Worm (Caenorhabditis elegans): Measurements from ENCODE around the gene clec-119.

Gene clec-119

DNA sequence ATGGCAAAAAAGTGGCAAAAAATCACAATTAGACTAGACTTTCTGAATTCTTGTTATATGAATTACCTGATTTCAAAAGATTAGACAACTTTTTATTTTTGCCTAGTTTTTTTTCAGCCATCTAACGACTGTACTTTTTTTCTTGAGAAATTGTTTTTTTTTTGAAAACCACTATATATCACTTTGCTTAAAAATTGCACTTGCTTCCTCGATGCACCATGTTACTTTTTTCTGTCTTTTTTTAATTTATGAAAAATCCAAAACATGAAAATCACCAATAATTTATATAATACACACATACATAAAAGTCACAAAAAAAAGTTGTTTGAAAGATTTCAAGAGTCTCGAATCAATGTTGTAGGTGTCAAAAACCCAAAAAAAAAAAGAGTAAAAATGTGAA is 22.8 kb upstream of the clec-119 start (continued):
- TF ChIP-seq nhr-25 (tag; optimal IDR thresholded peaks at IDR 0.05; ENCODE audit: borderline replicate concordance, insufficient read depth) = no peak
- TF ChIP-seq T26A8.4 (GFP tag; IDR thresholded peaks at IDR 0.05) = 0 out of 2 replicates have a peak, but pooled peaks have one; percentile 22
- TF ChIP-seq jun-1 (tag; optimal IDR thresholded peaks at IDR 0.05) = no peak
- TF ChIP-seq saeg-2 (GFP tag; IDR thresholded peaks at IDR 0.05) = no peak
- no peak for TF ChIP-seq daf-19 (GFP tag; conservative IDR thresholded peaks at IDR 0.05)
- no peak for TF ChIP-seq madf-9 (GFP tag; conservative IDR thresholded peaks at IDR 0.05)
- no peak for TF ChIP-seq zag-1 (tag; optimal IDR thresholded peaks at IDR 0.05)
- TF ChIP-seq ceh-62 (tag; optimal IDR thresholded peaks at IDR 0.05) = no peak
- no peak for TF ChIP-seq snpc-1.2 (GFP tag; IDR thresholded peaks at IDR 0.05)
- TF ChIP-seq ztf-7 (tag; optimal IDR thresholded peaks at IDR 0.05) = no peak
- TF ChIP-seq mdl-1 (tag; optimal IDR thresholded peaks at IDR 0.05) = no peak
- TF ChIP-seq zfp-3 (GFP tag; conservative IDR thresholded peaks at IDR 0.05) = no peak
- no peak for TF ChIP-seq lin-38 (GFP tag; IDR thresholded peaks at IDR 0.05)
- no peak for TF ChIP-seq ces-1 (GFP tag; optimal IDR thresholded peaks at IDR 0.05)
- TF ChIP-seq unc-130 (GFP tag; optimal IDR thresholded peaks at IDR 0.05) = no peak
- TF ChIP-seq hif-1 (tag; optimal IDR thresholded peaks at IDR 0.05) = no peak
- TF ChIP-seq daf-12 (tag; optimal IDR thresholded peaks at IDR 0.05) = no peak
- TF ChIP-seq R02D3.7 (tag; optimal IDR thresholded peaks at IDR 0.05) = no peak
- peak; percentile 9 for TF ChIP-seq zip-2 (tag; optimal IDR thresholded peaks at IDR 0.05)
- no peak for TF ChIP-seq nhr-42 (GFP tag; IDR thresholded peaks at IDR 0.05)
- no peak for TF ChIP-seq Y105C5A.15 (GFP tag; IDR thresholded peaks at IDR 0.05)
- no peak for TF ChIP-seq unc-62 (GFP tag; optimal IDR thresholded peaks at IDR 0.05 in 1 of 2)
- no peak for TF ChIP-seq unc-62 (tag; optimal IDR thresholded peaks at IDR 0.05)
- no peak for TF ChIP-seq ZK546.5 (tag; optimal IDR thresholded peaks at IDR 0.05)
- peak; percentile 42 for TF ChIP-seq nhr-102 (tag; optimal IDR thresholded peaks at IDR 0.05)

DNA sequence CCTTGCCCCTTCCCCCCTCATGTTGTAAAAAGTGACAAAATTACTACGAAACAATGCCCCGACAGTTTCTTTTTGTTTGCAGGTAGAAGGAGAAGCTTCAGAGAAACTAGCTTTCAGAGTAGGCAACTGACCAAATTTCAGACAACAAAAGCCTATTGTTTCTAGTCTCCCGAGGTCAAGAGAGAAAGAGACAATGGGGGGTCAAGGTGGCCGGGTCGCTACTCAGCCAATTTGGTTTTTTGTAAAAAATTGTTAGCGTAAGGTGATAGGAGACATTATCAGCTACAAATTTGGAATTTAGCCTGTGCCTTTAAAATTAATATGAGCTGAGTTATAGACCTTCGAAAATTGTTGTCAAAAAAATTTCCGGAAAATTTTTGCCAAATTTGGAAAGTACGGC is 20.8 kb upstream of the clec-119 start:
- TF ChIP-seq mep-1 (tag; optimal IDR thresholded peaks at IDR 0.05) (peak; percentile 6), hlh-11 (tag; optimal IDR thresholded peaks at IDR 0.05) (peak; percentile 5), hmg-1.1 (GFP tag; IDR thresholded peaks at IDR 0.05) (no peak), mes-2 (tag; optimal IDR thresholded peaks at IDR 0.05; ENCODE audit: poor library complexity, severe bottlenecking) (peak; percentile 8)

DNA sequence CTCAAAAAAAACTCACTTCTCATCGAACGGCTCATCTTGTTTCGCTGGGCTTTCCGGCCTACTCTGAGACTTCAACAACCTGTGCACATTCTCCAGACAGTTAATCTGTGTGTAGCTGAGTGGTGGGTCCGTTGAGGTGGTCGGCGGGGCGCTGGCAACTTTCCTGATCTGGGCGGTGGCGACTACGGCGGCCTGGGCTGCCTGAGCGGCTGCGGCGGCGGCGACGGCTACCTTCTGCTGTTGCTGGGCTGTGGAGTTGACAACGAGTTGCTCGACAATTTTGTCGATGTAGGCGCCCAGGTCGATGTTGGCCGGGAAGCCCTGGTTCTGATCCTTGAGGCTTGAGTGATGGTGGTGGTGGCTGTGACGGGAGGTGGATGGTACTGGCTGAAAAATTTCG is 19.7 kb upstream of the clec-119 start:
- TF ChIP-seq set-16 (GFP tag; IDR thresholded peaks at IDR 0.05) (peak; percentile 92), ceh-62 (tag; optimal IDR thresholded peaks at IDR 0.05) (no peak), F10B5.3 (tag; optimal IDR thresholded peaks at IDR 0.05) (no peak), nhr-237 (tag; optimal IDR thresholded peaks at IDR 0.05) (no peak), skn-1 (tag; optimal IDR thresholded peaks at IDR 0.05) (no peak), madf-5 (GFP tag; IDR thresholded peaks at IDR 0.05) (no peak)

DNA sequence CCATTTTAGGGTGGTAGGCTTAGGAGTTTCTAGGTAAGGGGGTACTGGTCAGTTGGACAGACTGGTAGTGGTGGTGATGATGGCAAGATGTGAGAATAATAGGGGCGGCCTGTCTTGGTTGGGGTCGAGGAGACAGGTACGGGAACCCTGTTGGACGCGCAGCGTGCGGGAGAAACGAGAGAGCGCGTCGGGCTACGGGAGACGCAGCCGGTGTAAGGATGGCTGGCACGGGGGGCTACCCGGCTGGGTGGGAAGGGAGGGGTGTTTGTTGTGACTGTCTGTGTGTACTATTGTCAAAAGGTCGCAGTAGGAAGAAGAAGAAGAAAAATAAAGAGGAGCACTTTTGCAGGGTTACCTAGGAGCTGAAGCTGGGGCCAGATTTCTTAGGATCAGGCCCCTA is 19.3 kb upstream of the clec-119 start:
- TF ChIP-seq hlh-30 (tag; optimal IDR thresholded peaks at IDR 0.05; ENCODE audit: insufficient read depth) = peak; percentile 43
- peak; percentile 17 for TF ChIP-seq nhr-28 (tag; optimal IDR thresholded peaks at IDR 0.05)
- peak; percentile 38 for TF ChIP-seq hlh-11 (tag; optimal IDR thresholded peaks at IDR 0.05)
- no peak for TF ChIP-seq lin-29 (GFP tag; IDR thresholded peaks at IDR 0.05)
- peak; percentile 31; the same call in 1 of the 2 replicates for TF ChIP-seq madf-9 (GFP tag; conservative IDR thresholded peaks at IDR 0.05)
- no peak for TF ChIP-seq F26F4.8 (GFP tag; conservative IDR thresholded peaks at IDR 0.05)
- TF ChIP-seq mdl-1 (tag; optimal IDR thresholded peaks at IDR 0.05) = peak in 1 of 2 experiments; percentile 15
- TF ChIP-seq ZK337.2 (GFP tag; IDR thresholded peaks at IDR 0.05) = no peak
- TF ChIP-seq mes-2 (tag; optimal IDR thresholded peaks at IDR 0.05; ENCODE audit: poor library complexity, severe bottlenecking) = peak; percentile 32
- TF ChIP-seq mxl-3 (GFP tag; optimal IDR thresholded peaks at IDR 0.05) = peak; percentile 42
- TF ChIP-seq nhr-6 (tag; optimal IDR thresholded peaks at IDR 0.05) = peak; percentile 33
- no peak for TF ChIP-seq zip-2 (tag; optimal IDR thresholded peaks at IDR 0.05)
- TF ChIP-seq mep-1 (tag; optimal IDR thresholded peaks at IDR 0.05) = peak; percentile 7
